Worm (Caenorhabditis elegans) whole organism, L3 larva: ENCODE data around the gene nemt-1.
A peak's percentile ranks its signal among the peaks of the same experiment; 100 is the strongest.
"Not testable (repeated sequence)": the region's sequence is repeated elsewhere in the genome, so short reads cannot be mapped to it uniquely, and the experiment has no call there.

Source experiments
- ZK546.5 ChIP-seq: sonication (generic microtip); optimal IDR thresholded peaks from 2 replicates; lab custom pipeline; 2017; ENCODE audit warnings: missing biosample characterization, missing genetic modification characterization
- ceh-28 ChIP-seq: fragments of 150-350 bp; optimal IDR thresholded peaks from 2 replicates; lab custom pipeline; 2014; ENCODE audit warnings: missing biosample characterization, missing genetic modification reagents, missing genetic modification characterization
- ceh-82 ChIP-seq: fragments of 150-350 bp; optimal IDR thresholded peaks from 2 replicates; lab custom pipeline; 2014; ENCODE audit warnings: missing biosample characterization, missing genetic modification characterization
- ceh-9 ChIP-seq: sonication (generic microtip); optimal IDR thresholded peaks from 2 replicates; lab custom pipeline; 2018; ENCODE audit warnings: missing biosample characterization, missing genetic modification characterization
- daf-12 ChIP-seq: fragments of 150-350 bp; optimal IDR thresholded peaks from 2 replicates; lab custom pipeline; 2014; ENCODE audit warnings: missing biosample characterization, missing genetic modification reagents, missing genetic modification characterization
- egl-5 ChIP-seq: fragments of 150-350 bp; optimal IDR thresholded peaks from 2 replicates; lab custom pipeline; 2017; ENCODE audit warnings: missing biosample characterization, missing genetic modification reagents, missing genetic modification characterization, inconsistent platforms
- elt-1 ChIP-seq: fragments of 150-350 bp; optimal IDR thresholded peaks from 2 replicates; lab custom pipeline; 2014; ENCODE audit warnings: missing biosample characterization, missing genetic modification characterization
- elt-2 ChIP-seq: sonication (generic microtip); optimal IDR thresholded peaks from 2 replicates; lab custom pipeline; 2016; ENCODE audit warnings: missing genetic modification reagents, mild to moderate bottlenecking, missing genetic modification characterization, missing compliant biosample characterization
- elt-3 ChIP-seq, 3 experiments: fragments of 150-350 bp in 1 of 3; sonication (generic microtip) in 2 of 3; optimal IDR thresholded peaks; 2 replicates in 2 of 3; 4 replicates in 1 of 3; lab custom pipeline; 2014 to 2017; ENCODE audit warnings: missing biosample characterization in 3 of 3, missing genetic modification characterization in 3 of 3
- fkh-10 ChIP-seq: sonication (generic microtip); optimal IDR thresholded peaks from 2 replicates; lab custom pipeline; 2017; ENCODE audit warnings: missing biosample characterization, missing genetic modification reagents, missing genetic modification characterization
- hmg-11 ChIP-seq: sonication (generic microtip); optimal IDR thresholded peaks from 2 replicates; lab custom pipeline; 2016; ENCODE audit warnings: missing genetic modification characterization, missing compliant biosample characterization
- jun-1 ChIP-seq: fragments of 150-350 bp; optimal IDR thresholded peaks from 2 replicates; lab custom pipeline; 2014; ENCODE audit warnings: missing biosample characterization, missing genetic modification reagents, missing genetic modification characterization
- lin-15B ChIP-seq: fragments of 150-350 bp; optimal IDR thresholded peaks from 2 replicates; lab custom pipeline; 2014; ENCODE audit warnings: missing biosample characterization, missing genetic modification characterization
- lin-39 ChIP-seq: fragments of 150-350 bp; optimal IDR thresholded peaks from 2 replicates; lab custom pipeline; 2018; ENCODE audit warnings: missing biosample characterization, missing genetic modification reagents, missing genetic modification characterization
- lsy-12 ChIP-seq: sonication (generic microtip); optimal IDR thresholded peaks from 2 replicates; lab custom pipeline; 2016; ENCODE audit warnings: mild to moderate bottlenecking, missing genetic modification characterization, missing compliant biosample characterization
- mdl-1 ChIP-seq: fragments of 150-350 bp; optimal IDR thresholded peaks from 2 replicates; lab custom pipeline; 2014; ENCODE audit warnings: missing biosample characterization, missing genetic modification characterization
- nfya-1 ChIP-seq: sonication (generic microtip); optimal IDR thresholded peaks from 2 replicates; lab custom pipeline; 2017; ENCODE audit warnings: missing genetic modification characterization, mild to moderate bottlenecking, missing compliant biosample characterization, antibody characterized with exemption, moderate library complexity; ENCODE audit not compliant: insufficient read depth
- nhr-11 ChIP-seq: fragments of 150-350 bp; optimal IDR thresholded peaks from 2 replicates; lab custom pipeline; 2014; ENCODE audit warnings: missing biosample characterization, missing genetic modification characterization
- nhr-25 ChIP-seq: sonication (generic microtip); optimal IDR thresholded peaks from 2 replicates; lab custom pipeline; 2017; ENCODE audit warnings: missing biosample characterization, missing genetic modification characterization
- nhr-28 ChIP-seq: fragments of 150-350 bp; optimal IDR thresholded peaks from 2 replicates; lab custom pipeline; 2014; ENCODE audit warnings: missing biosample characterization, missing genetic modification characterization
- nhr-43 ChIP-seq: sonication (generic microtip); optimal IDR thresholded peaks from 2 replicates; lab custom pipeline; 2016; ENCODE audit warnings: mild to moderate bottlenecking, missing genetic modification characterization, missing compliant biosample characterization; ENCODE audit not compliant: poor library complexity, severe bottlenecking
- nhr-67 ChIP-seq: fragments of 150-350 bp; optimal IDR thresholded peaks from 2 replicates; lab custom pipeline; 2014; ENCODE audit warnings: missing biosample characterization, missing genetic modification characterization
- nhr-76 ChIP-seq: fragments of 150-350 bp; sonication (generic microtip); optimal IDR thresholded peaks from 5 replicates; lab custom pipeline; 2014; ENCODE audit warnings: missing biosample characterization, missing genetic modification characterization
- nhr-77 ChIP-seq: fragments of 150-350 bp; optimal IDR thresholded peaks from 2 replicates; lab custom pipeline; 2014; ENCODE audit warnings: missing biosample characterization, missing genetic modification characterization
- pha-4 ChIP-seq: fragments of 150-350 bp; optimal IDR thresholded peaks from 2 replicates; lab custom pipeline; 2014; ENCODE audit warnings: missing biosample characterization, missing genetic modification reagents, missing genetic modification characterization
- pqm-1 ChIP-seq: fragments of 150-350 bp; optimal IDR thresholded peaks from 2 replicates; lab custom pipeline; 2017; ENCODE audit warnings: missing biosample characterization, missing genetic modification characterization, inconsistent platforms
- sea-2 ChIP-seq: fragments of 150-350 bp; sonication (generic microtip); optimal IDR thresholded peaks from 4 replicates; lab custom pipeline; 2014; ENCODE audit warnings: missing biosample characterization, missing genetic modification reagents, missing genetic modification characterization
- skn-1 ChIP-seq: fragments of 150-350 bp; optimal IDR thresholded peaks from 2 replicates; lab custom pipeline; 2014; ENCODE audit warnings: missing biosample characterization, missing genetic modification characterization
- snpc-4 ChIP-seq: fragments of 150-350 bp; optimal IDR thresholded peaks from 2 replicates; lab custom pipeline; 2014; ENCODE audit warnings: missing biosample characterization, missing genetic modification characterization
- unc-62 ChIP-seq: fragments of 150-350 bp; sonication (generic microtip); optimal IDR thresholded peaks from 4 replicates; lab custom pipeline; 2014; ENCODE audit warnings: missing biosample characterization, missing genetic modification reagents, missing genetic modification characterization
- ztf-4 ChIP-seq: fragments of 150-350 bp; optimal IDR thresholded peaks from 2 replicates; lab custom pipeline; 2014; ENCODE audit warnings: missing biosample characterization, missing genetic modification characterization

Gene nemt-1

DNA sequence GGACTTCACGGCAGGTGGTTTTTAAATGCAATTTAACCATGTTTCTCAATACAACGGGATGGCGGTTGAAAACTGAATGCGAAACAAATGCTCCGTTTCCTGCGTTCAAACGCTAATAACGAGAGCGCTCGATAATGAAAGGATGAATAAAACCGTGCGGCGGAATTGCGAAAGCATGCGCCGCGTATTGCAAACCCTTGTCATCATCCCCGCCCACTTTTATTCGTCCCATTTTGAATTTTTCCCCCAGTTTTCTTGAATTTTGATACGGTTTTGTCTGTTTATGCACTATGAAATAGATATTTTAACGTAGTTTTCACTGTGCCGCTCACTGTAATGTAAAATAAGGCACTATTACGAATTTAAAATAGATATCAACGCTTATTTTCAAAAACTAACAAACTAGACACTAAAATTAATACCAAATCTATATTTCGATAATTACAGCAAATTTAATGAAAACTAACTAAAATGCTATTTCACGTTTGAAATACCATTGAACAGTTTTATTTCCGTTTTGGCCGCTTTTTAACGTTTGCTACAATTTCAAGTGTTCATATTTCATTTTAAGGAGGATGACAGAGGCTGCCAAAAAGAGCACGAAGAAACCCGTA lies 3.1 kb downstream of the nemt-1 start, which contains the start of the genes F49C12.9 and rpn-7 (continued):
- TF ChIP-seq nhr-67 (tag; lab: Kevin White, UChicago) = no peak
- no peak for TF ChIP-seq fkh-10 (GFP tag; lab: Kevin White, UChicago)
- no peak for TF ChIP-seq ceh-9 (tag; lab: Kevin White, UChicago)
- TF ChIP-seq lin-39 (tag; lab: Kevin White, UChicago) = peak; percentile 61
- no peak for TF ChIP-seq nhr-77 (tag; lab: Kevin White, UChicago)
- no peak for TF ChIP-seq unc-62 (GFP tag; lab: Kevin White, UChicago)
- peak; percentile 48 for TF ChIP-seq egl-5

DNA sequence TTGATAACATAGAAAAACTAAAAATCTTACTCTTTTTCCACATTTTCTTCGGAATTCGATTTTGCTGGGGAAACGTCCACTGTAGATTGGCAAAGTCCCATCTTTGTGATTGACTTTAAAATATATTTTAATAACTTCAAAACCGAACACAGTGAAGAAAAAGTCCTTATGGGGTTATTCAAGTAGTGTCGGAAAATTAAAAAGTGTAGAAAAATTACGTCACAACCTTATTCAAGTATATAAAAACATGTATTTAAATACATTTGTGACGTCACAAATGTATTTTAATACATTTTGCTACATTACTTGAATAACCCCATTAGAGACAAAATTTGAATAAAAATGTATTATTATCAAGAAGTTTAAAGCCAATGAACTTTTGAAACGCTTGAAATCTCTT lies 6.4 kb downstream of the nemt-1 start, which contains the start of gene F49C12.7:
Gene F49C12.7, minus strand, starts transcription at position 101 of the 400 bp plus-strand sequence.
- TF ChIP-seq fkh-10 (GFP tag; lab: Kevin White, UChicago); ceh-28 (tag; lab: Kevin White, UChicago); nhr-11 (tag; lab: Kevin White, UChicago): not testable (repeated sequence)
- TF ChIP-seq, all 47 proteins: peak for 0; not testable (repeated sequence) for 47

DNA sequence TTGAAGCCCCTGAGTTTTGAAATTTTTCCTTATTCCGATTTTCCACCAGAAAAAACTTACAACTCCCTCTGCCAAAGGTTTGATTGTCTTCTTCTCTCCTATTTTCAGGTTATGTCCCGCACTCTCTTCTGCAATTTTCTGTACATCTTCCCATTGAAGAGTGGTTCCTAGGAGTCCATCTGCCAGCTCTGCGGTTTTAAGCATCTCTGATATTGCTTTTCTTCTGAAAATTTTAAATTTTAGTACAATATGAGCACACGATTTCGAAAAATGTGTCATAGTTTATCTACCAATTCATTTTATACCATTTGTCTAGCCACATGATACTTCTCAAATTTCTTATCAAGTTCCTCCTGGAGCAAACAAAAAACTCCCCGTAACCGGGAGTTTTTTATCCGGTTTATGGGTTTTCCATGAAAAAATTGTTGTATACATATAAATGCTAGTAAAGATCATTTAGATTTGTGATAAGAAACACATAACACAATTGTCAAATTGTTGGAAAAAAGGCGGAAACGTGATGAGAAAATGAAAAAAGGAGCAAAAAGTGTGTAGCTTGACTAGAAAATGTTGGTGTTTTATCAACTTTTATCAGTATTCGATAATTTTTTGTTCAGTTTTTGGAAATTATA lies 8.2 kb downstream of the nemt-1 start:
- TF ChIP-seq sea-2 (no peak), pqm-1 (tag; lab: Kevin White, UChicago) (peak; percentile 73), jun-1 (tag; lab: Kevin White, UChicago) (peak; percentile 57), pha-4 (tag; lab: Kevin White, UChicago) (peak; percentile 3), elt-1 (no peak), lsy-12 (tag; lab: Kevin White, UChicago) (no peak), elt-2 (peak; percentile 89)

DNA sequence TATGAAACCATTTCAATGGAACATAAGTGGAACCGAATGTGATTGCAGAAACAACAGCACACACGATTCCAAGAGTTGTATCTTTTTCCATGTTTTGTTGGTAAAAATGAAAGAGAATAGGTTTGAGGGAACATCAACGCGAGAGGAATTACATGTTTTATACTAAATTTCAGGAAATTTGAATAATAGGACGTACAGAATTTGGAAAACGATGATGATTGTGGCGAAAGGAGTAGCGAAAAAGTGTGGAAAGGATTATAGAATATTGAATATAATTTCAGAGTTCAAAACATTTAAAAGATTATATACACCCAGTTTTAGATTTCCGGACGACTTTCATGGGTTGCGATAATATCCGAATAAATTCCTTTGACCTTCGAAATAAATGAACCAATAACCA lies 10.3 kb downstream of the nemt-1 start, which contains the start of gene F49C12.6:
Gene F49C12.6, minus strand, starts transcription at position 101 of the 400 bp plus-strand sequence.
- TF ChIP-seq ZK546.5 (tag; lab: Kevin White, UChicago) (no peak), fkh-10 (GFP tag; lab: Kevin White, UChicago) (no peak), ztf-4 (no peak), ceh-82 (tag; lab: Kevin White, UChicago) (no peak), nhr-25 (no peak)

DNA sequence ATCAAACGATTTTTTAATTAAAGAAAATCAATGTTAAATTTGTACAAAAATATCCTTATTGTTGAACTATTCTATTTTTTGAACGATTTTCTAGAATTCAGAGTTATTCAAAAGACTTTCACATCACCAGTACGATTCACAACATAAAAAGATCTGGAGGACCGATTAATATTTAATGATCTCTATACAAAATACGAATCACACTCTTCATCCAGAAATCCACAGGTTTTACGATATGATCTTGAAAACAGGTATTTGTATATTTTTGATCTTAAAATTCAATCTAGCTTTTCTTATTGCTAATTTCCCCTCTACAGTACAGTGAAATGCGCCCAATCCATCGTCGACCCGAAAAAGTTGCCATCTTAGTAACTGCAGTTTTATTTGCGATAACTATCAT lies 14.6 kb downstream of the nemt-1 start, which contains the start of gene F49C12.5:
Gene F49C12.5, plus strand, starts transcription at position 301 of the 400 bp plus-strand sequence.
- TF ChIP-seq elt-3 (tag; optimal IDR thresholded peaks at IDR 0.05; lab: Kevin White, UChicago) = no peak
- no peak for TF ChIP-seq pqm-1 (tag; lab: Kevin White, UChicago)
- no peak for TF ChIP-seq nhr-77 (tag; lab: Kevin White, UChicago)
- TF ChIP-seq nhr-28 (tag; lab: Kevin White, UChicago) = no peak
- no peak for TF ChIP-seq mdl-1 (tag; lab: Kevin White, UChicago)
- no peak for TF ChIP-seq nhr-76 (tag; lab: Kevin White, UChicago)
- no peak for TF ChIP-seq snpc-4 (tag; lab: Kevin White, UChicago)
- TF ChIP-seq lin-15B (tag; lab: Kevin White, UChicago) = no peak
- TF ChIP-seq ceh-82 (tag; lab: Kevin White, UChicago) = no peak
- TF ChIP-seq daf-12 (tag; lab: Kevin White, UChicago) = no peak
- no peak for TF ChIP-seq fkh-10 (GFP tag; lab: Kevin White, UChicago)
- no peak for TF ChIP-seq hmg-11 (tag; lab: Kevin White, UChicago)
- no peak for TF ChIP-seq unc-62 (GFP tag; lab: Kevin White, UChicago)
- TF ChIP-seq ZK546.5 (tag; lab: Kevin White, UChicago) = no peak
- TF ChIP-seq ztf-4 = no peak
- TF ChIP-seq nhr-43 (tag; lab: Kevin White, UChicago) = no peak
- no peak for TF ChIP-seq skn-1 (tag; lab: Kevin White, UChicago)
- no peak for TF ChIP-seq ceh-28 (tag; lab: Kevin White, UChicago)
- TF ChIP-seq nfya-1 (tag; lab: Kevin White, UChicago) = no peak
